Worm (Caenorhabditis elegans) whole organism, early embryonic: ENCODE results near the gene nhr-154.

Experiments
- B0310.2 ChIP-seq: sonication (generic microtip); optimal IDR thresholded peaks from 2 replicates; lab custom pipeline; 2016; ENCODE audit warnings: mild to moderate bottlenecking, missing genetic modification characterization, missing compliant biosample characterization
- F13C5.2 ChIP-seq: sonication (generic microtip); optimal IDR thresholded peaks from 2 replicates; lab custom pipeline; 2017; ENCODE audit warnings: mild to moderate bottlenecking, missing genetic modification characterization, inconsistent platforms, missing compliant biosample characterization
- aly-1 ChIP-seq: sonication (generic microtip); optimal IDR thresholded peaks from 2 replicates; lab custom pipeline; 2016; ENCODE audit warnings: missing genetic modification characterization, missing compliant biosample characterization
- ama-1 ChIP-seq: fragments of 150-350 bp; optimal IDR thresholded peaks from 2 replicates; lab custom pipeline; 2014
- ceh-36 ChIP-seq: sonication (generic microtip); optimal IDR thresholded peaks from 2 replicates; lab custom pipeline; 2016; ENCODE audit warnings: missing genetic modification characterization, inconsistent platforms, missing compliant biosample characterization
- ets-7 ChIP-seq: sonication (generic microtip); optimal IDR thresholded peaks from 2 replicates; lab custom pipeline; 2016; ENCODE audit warnings: missing genotype, missing genetic modification characterization, missing compliant biosample characterization
- flt-1 ChIP-seq: fragments of 200-800 bp; sonication (Bioruptor generic); IDR thresholded peaks from 2 replicates; pipeline ENCODE4 v1.3.6; 2022; ENCODE audit warnings: missing genetic modification characterization, missing compliant biosample characterization
- hmbx-1 ChIP-seq: sonication (generic microtip); optimal IDR thresholded peaks from 2 replicates; lab custom pipeline; 2016; ENCODE audit warnings: mild to moderate bottlenecking, missing genetic modification characterization, missing compliant biosample characterization
- hmg-4 ChIP-seq: fragments of 200-800 bp; sonication (Bioruptor generic); optimal IDR thresholded peaks from 2 replicates; lab custom pipeline; 2018; ENCODE audit warnings: mild to moderate bottlenecking, missing genetic modification characterization, missing compliant biosample characterization
- pes-1 ChIP-seq: fragments of 200-800 bp; sonication (Bioruptor generic); IDR thresholded peaks from 2 replicates; pipeline ENCODE4 v1.3.6; 2022; ENCODE audit warnings: missing genetic modification reagents, missing genetic modification characterization, missing compliant biosample characterization
- scrt-1 ChIP-seq: fragments of 200-800 bp; sonication (Bioruptor generic); IDR thresholded peaks from 2 replicates; pipeline ENCODE4 v1.3.6; 2022; ENCODE audit warnings: missing genetic modification characterization, missing compliant biosample characterization
- tbx-11 ChIP-seq: fragments of 200-800 bp; sonication (Bioruptor generic); IDR thresholded peaks from 2 replicates; pipeline ENCODE4 v1.3.6; 2022; ENCODE audit warnings: missing genetic modification characterization, missing compliant biosample characterization
- tbx-37 ChIP-seq: fragments of 200-800 bp; sonication (Bioruptor generic); conservative IDR thresholded peaks from 2 replicates; pipeline ENCODE4 v1.3.6; 2022; ENCODE audit warnings: missing genetic modification reagents, missing genetic modification characterization, missing compliant biosample characterization
- tra-4 ChIP-seq: sonication (generic microtip); optimal IDR thresholded peaks from 2 replicates; lab custom pipeline; 2017; ENCODE audit warnings: missing genetic modification characterization, missing compliant biosample characterization

DNA sequence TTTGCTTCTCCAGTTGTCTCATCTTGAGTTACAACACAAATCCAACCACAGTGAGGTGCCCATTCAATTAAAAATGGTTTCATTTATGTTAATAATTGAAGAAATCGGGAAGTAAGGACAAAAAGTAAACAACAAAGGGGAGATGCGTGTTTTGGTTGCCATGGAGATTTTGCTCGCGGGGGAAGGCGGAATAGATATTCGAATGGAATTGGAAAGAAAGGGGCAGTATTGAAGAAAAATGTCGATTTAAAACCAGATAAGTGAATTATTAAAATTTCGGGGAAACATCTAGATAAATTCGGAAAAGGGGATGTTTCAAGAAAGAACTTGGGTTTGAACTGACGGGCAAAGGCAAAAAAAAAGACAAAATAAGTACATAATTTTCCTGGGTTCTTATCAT lies 49.5 kb downstream of the nhr-154 start, which contains the start of gene che-11:
- TF ChIP-seq B0310.2 (tag; lab: Kevin White, UChicago) (no peak), hmbx-1 (tag; lab: Kevin White, UChicago) (no peak), ama-1 (lab: Kevin White, UChicago) (no peak), scrt-1 (no peak), tra-4 (tag; lab: Kevin White, UChicago) (no peak), pes-1 (no peak), tbx-11 (GFP tag; lab: Robert Waterston, UW) (no peak), F13C5.2 (no peak), ceh-36 (tag; lab: Kevin White, UChicago) (no peak), aly-1 (no peak), flt-1 (GFP tag; lab: Robert Waterston, UW) (no peak), hmg-4 (GFP tag; lab: Kevin White, UChicago) (no peak), tbx-37 (GFP tag; lab: Robert Waterston, UW) (no peak), ets-7 (tag; lab: Kevin White, UChicago) (no peak)
